Worm (Caenorhabditis elegans): Measurements from ENCODE around the gene fmo-1.

- no peak for TF ChIP-seq dao-5 (tag; optimal IDR thresholded peaks at IDR 0.05)
- TF ChIP-seq him-1 (tag; optimal IDR thresholded peaks at IDR 0.05): no peak
- no peak for TF ChIP-seq W03F9.2 (tag; optimal IDR thresholded peaks at IDR 0.05)
Observed at ce11 chrIV:10617099-10617498, 44.6 kb upstream of the fmo-1 start.

All from whole organism, L4/young adult.